Fruit fly (Drosophila melanogaster): ENCODE data around the gene Sod1.

DNA sequence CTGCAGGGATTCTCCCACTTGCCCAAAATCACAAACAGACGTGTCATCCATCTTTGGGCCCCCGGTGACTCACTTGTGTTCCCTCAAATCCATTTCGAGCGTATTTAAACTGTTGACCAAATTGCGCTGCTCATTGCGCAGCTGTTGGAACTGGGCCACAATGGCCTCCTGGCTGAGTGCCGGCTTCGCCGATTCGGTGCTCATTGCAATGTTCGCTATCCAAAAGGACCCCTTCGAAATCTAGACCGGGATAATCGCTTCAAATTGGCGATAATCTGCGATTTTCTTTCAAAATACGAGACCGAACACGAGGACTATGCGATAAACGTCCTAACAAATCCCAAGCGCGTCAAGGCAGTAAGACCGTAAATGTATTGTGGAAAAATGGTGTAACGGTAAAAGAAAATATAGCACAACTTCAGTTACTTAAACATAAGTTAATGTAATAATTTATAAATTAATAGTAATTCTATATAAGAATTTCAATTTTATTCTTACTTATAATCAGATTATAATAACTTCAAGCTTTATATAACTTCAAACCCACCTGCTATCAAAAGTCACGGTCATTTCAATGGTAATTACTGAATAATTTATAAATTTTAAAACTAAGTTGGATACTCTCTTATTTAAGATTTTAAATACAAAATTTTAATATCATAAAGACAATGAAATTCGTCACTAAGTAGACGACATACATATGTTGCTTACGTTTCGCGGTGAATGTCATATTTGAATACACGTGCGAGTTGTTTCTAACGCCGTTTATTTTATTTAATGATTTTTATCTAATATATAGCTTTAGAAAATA, 39.3 kb downstream of the Sod1 start, which contains the start of the genes Pfdn2 and Noc1:
- TF ChIP-seq Snoo (tag; optimal IDR thresholded peaks at IDR 0.05), result no peak
- no peak for TF ChIP-seq Pif1B (GFP tag; optimal IDR thresholded peaks at IDR 0.05)
- TF ChIP-seq CG10348 (GFP tag; IDR thresholded peaks at IDR 0.05), result no peak
- TF ChIP-seq CG8301 (tag; optimal IDR thresholded peaks at IDR 0.05), result no peak
- TF ChIP-seq Pif1A (GFP tag; optimal IDR thresholded peaks at IDR 0.05), result no peak
- no peak for TF ChIP-seq CG12605 (GFP tag; IDR thresholded peaks at IDR 0.05)
- no peak for TF ChIP-seq EcR (GFP tag; optimal IDR thresholded peaks at IDR 0.05)
- TF ChIP-seq CG15710 (tag; optimal IDR thresholded peaks at IDR 0.05), result peak; percentile 23
- no peak for TF ChIP-seq CG8159 (tag; optimal IDR thresholded peaks at IDR 0.05)
- no peak for TF ChIP-seq rn (GFP tag; IDR thresholded peaks at IDR 0.05)
- TF ChIP-seq gl (tag; optimal IDR thresholded peaks at IDR 0.05), result no peak

All from whole organism, pupa.